Fruit fly (Drosophila melanogaster) whole organism, embryonic: ENCODE measurements around the gene fan.

Source experiments
- Ada2b ChIP-seq: fragments of 200-800 bp; sonication (Bioruptor generic); IDR thresholded peaks from 2 replicates; pipeline ENCODE4 v1.3.6; 2022; ENCODE audit warnings: missing biosample characterization, missing genetic modification characterization
- Aef1 ChIP-seq: fragments of 200-800 bp; sonication (Bioruptor generic); IDR thresholded peaks from 3 replicates; pipeline ENCODE4 v1.3.6; 2022; ENCODE audit warnings: missing biosample characterization, missing genetic modification characterization
- CG11093 ChIP-seq: fragments of 200-800 bp; sonication (Bioruptor generic); IDR thresholded peaks from 3 replicates; pipeline ENCODE4 v1.3.6; 2022; ENCODE audit warnings: missing biosample characterization, missing genetic modification characterization
- CG11723 ChIP-seq: fragments of 200-800 bp; sonication (Bioruptor generic); optimal IDR thresholded peaks from 2 replicates; lab custom pipeline; 2017; ENCODE audit warnings: missing biosample characterization, mild to moderate bottlenecking, missing genetic modification characterization
- CG12104 ChIP-seq: fragments of 200-800 bp; sonication (Bioruptor generic); optimal IDR thresholded peaks from 3 replicates; lab custom pipeline; 2016; ENCODE audit warnings: missing biosample characterization, missing genetic modification characterization
- CG14710 ChIP-seq: fragments of 200-800 bp; sonication (Bioruptor generic); optimal IDR thresholded peaks from 3 replicates; lab custom pipeline; 2019; ENCODE audit warnings: missing biosample characterization, mild to moderate bottlenecking, missing genetic modification characterization, moderate library complexity
- CG1529 ChIP-seq: fragments of 200-800 bp; sonication (Bioruptor generic); optimal IDR thresholded peaks from 3 replicates; lab custom pipeline; 2018; ENCODE audit warnings: missing biosample characterization, missing genetic modification characterization
- CG1603 ChIP-seq: fragments of 200-800 bp; sonication (Bioruptor generic); optimal IDR thresholded peaks from 2 replicates; lab custom pipeline; 2019; ENCODE audit warnings: missing biosample characterization, mild to moderate bottlenecking, missing genetic modification characterization, moderate library complexity
- CG2712 ChIP-seq: fragments of 200-800 bp; optimal IDR thresholded peaks from 3 replicates; lab custom pipeline; 2019; ENCODE audit warnings: missing biosample characterization, mild to moderate bottlenecking, missing genetic modification characterization, moderate library complexity
- CG42726 ChIP-seq: fragments of 200-800 bp; sonication (Bioruptor generic); IDR thresholded peaks from 2 replicates; pipeline ENCODE4 v1.3.6; 2022; ENCODE audit warnings: missing biosample characterization, missing genetic modification characterization; ENCODE audit not compliant: partially characterized antibody
- CG4328 ChIP-seq: fragments of 200-800 bp; sonication (Bioruptor generic); optimal IDR thresholded peaks from 3 replicates; lab custom pipeline; 2017; ENCODE audit warnings: missing biosample characterization, missing genetic modification reagents, missing genetic modification characterization
- CG4820 ChIP-seq: fragments of 200-800 bp; sonication (Bioruptor generic); optimal IDR thresholded peaks from 3 replicates; lab custom pipeline; 2016; ENCODE audit warnings: missing biosample characterization, missing genetic modification characterization
- CG6854 ChIP-seq: fragments of 200-800 bp; sonication (Bioruptor generic); optimal IDR thresholded peaks from 3 replicates; lab custom pipeline; 2017; ENCODE audit warnings: missing biosample characterization, mild to moderate bottlenecking, missing genetic modification characterization
- CG7928 ChIP-seq: fragments of 200-800 bp; sonication (Bioruptor generic); optimal IDR thresholded peaks from 2 replicates; lab custom pipeline; 2017; ENCODE audit warnings: missing biosample characterization, mild to moderate bottlenecking, missing genetic modification characterization
- CG8359 ChIP-seq: fragments of 200-800 bp; sonication (Bioruptor generic); optimal IDR thresholded peaks from 2 replicates; lab custom pipeline; 2017; ENCODE audit warnings: missing biosample characterization, mild to moderate bottlenecking, missing genetic modification characterization, borderline replicate concordance
- CG9932 ChIP-seq: fragments of 200-800 bp; sonication (Bioruptor generic); IDR thresholded peaks from 2 replicates; pipeline ENCODE4 v1.3.6; 2022; ENCODE audit warnings: missing biosample characterization, missing genetic modification characterization
- CHES-1-like ChIP-seq: fragments of 200-800 bp; sonication (Bioruptor generic); optimal IDR thresholded peaks from 2 replicates; lab custom pipeline; 2016; ENCODE audit warnings: missing biosample characterization, missing genetic modification characterization
- HHEX ChIP-seq: fragments of 200-800 bp; sonication (Bioruptor generic); optimal IDR thresholded peaks from 3 replicates; lab custom pipeline; 2017; ENCODE audit warnings: missing biosample characterization, mild to moderate bottlenecking, missing genetic modification characterization, missing genetic modification reagents
- Hey ChIP-seq: fragments of 200-800 bp; sonication (Bioruptor generic); optimal IDR thresholded peaks from 3 replicates; lab custom pipeline; 2018; ENCODE audit warnings: missing biosample characterization, mild to moderate bottlenecking, missing genetic modification characterization
- HmgD ChIP-seq: fragments of 200-800 bp; sonication (Bioruptor generic); optimal IDR thresholded peaks from 3 replicates; lab custom pipeline; 2016; ENCODE audit warnings: missing biosample characterization, missing genetic modification characterization
- Hsf ChIP-seq: fragments of 200-800 bp; sonication (Bioruptor generic); optimal IDR thresholded peaks from 3 replicates; lab custom pipeline; 2016; ENCODE audit warnings: missing biosample characterization, missing genetic modification characterization
- Lpt ChIP-seq: fragments of >200 bp; optimal IDR thresholded peaks from 2 replicates; lab custom pipeline; 2018; ENCODE audit warnings: missing biosample characterization, missing genetic modification characterization
- MBD-R2 ChIP-seq: fragments of 200-800 bp; sonication (Bioruptor generic); IDR thresholded peaks from 2 replicates; pipeline ENCODE4 v1.3.6; 2022; ENCODE audit warnings: missing biosample characterization, missing genetic modification characterization
- Nf-YA ChIP-seq: fragments of 200-800 bp; sonication (Bioruptor generic); IDR thresholded peaks from 2 replicates; pipeline ENCODE4 v1.3.6; 2022; ENCODE audit warnings: missing biosample characterization, missing genetic modification characterization
- Optix ChIP-seq: fragments of 200-800 bp; sonication (Bioruptor generic); IDR thresholded peaks from 3 replicates; pipeline ENCODE4 v1.3.6; 2022; ENCODE audit warnings: missing biosample characterization, missing genetic modification characterization
- Poxn ChIP-seq: fragments of 200-800 bp; sonication (Bioruptor generic); IDR thresholded peaks from 2 replicates; pipeline ENCODE4 v1.3.6; 2022; ENCODE audit warnings: missing biosample characterization, missing genetic modification characterization
- Rfx ChIP-seq: fragments of 200-800 bp; sonication (Bioruptor generic); IDR thresholded peaks from 2 replicates; pipeline ENCODE4 v1.3.6; 2022; ENCODE audit warnings: missing biosample characterization, missing genetic modification characterization
- Xbp1 ChIP-seq: fragments of 200-800 bp; sonication (Bioruptor generic); optimal IDR thresholded peaks from 3 replicates; lab custom pipeline; 2016; ENCODE audit warnings: missing biosample characterization, mild to moderate bottlenecking, missing genetic modification characterization
- amos ChIP-seq: fragments of 200-800 bp; sonication (Bioruptor generic); IDR thresholded peaks from 2 replicates; pipeline ENCODE4 v1.3.6; 2022; ENCODE audit warnings: missing biosample characterization, missing genetic modification characterization; ENCODE audit not compliant: partially characterized antibody
- aop ChIP-seq: fragments of 200-800 bp; sonication (Bioruptor generic); IDR thresholded peaks from 2 replicates; pipeline ENCODE4 v1.3.6; 2022; ENCODE audit warnings: missing biosample characterization, missing genetic modification characterization
- ash1 ChIP-seq: fragments of 200-800 bp; sonication (Bioruptor generic); optimal IDR thresholded peaks from 2 replicates; lab custom pipeline; 2018; ENCODE audit warnings: missing biosample characterization, mild to moderate bottlenecking, missing genetic modification characterization
- bsh ChIP-seq, 2 experiments: fragments of 200-800 bp; sonication (Bioruptor generic); optimal IDR thresholded peaks; 2 replicates each; lab custom pipeline; 2017 to 2018; ENCODE audit warnings: mild to moderate bottlenecking in 2 of 2, missing biosample characterization in 2 of 2, missing genetic modification characterization in 2 of 2, moderate library complexity in 1 of 2
- btn ChIP-seq: fragments of 200-800 bp; sonication (Bioruptor generic); optimal IDR thresholded peaks from 2 replicates; lab custom pipeline; 2016; ENCODE audit warnings: missing biosample characterization, missing genetic modification characterization
- crp ChIP-seq, 2 experiments: fragments of 200-800 bp; sonication (Bioruptor generic); optimal IDR thresholded peaks; 2 replicates in 1 of 2; 3 replicates in 1 of 2; lab custom pipeline; 2017; ENCODE audit warnings: missing biosample characterization in 2 of 2, missing genetic modification characterization in 2 of 2, mild to moderate bottlenecking in 1 of 2, moderate library complexity in 1 of 2
- eve ChIP-seq, 2 experiments: fragments of >200 bp; optimal IDR thresholded peaks; 2 replicates each; lab custom pipeline; 2017; ENCODE audit warnings: missing biosample characterization in 2 of 2, missing genetic modification characterization in 2 of 2
- exex ChIP-seq: fragments of 200-800 bp; sonication (Bioruptor generic); optimal IDR thresholded peaks from 4 replicates; lab custom pipeline; 2018; ENCODE audit warnings: missing biosample characterization, mild to moderate bottlenecking, missing genetic modification characterization, moderate library complexity
- gcm2 ChIP-seq: fragments of 200-800 bp; sonication (Bioruptor generic); optimal IDR thresholded peaks from 2 replicates; lab custom pipeline; 2016; ENCODE audit warnings: missing biosample characterization, missing genetic modification characterization
- gt ChIP-seq: fragments of 200-800 bp; sonication (Bioruptor generic); IDR thresholded peaks from 2 replicates; pipeline ENCODE4 v1.3.6; 2022; ENCODE audit warnings: missing biosample characterization, missing genetic modification characterization
- hkb ChIP-seq, 2 experiments: fragments of 200-800 bp in 1 of 2; fragments of >200 bp in 1 of 2; sonication (Bioruptor generic) in 1 of 2; IDR thresholded peaks in 1 of 2; optimal IDR thresholded peaks in 1 of 2; 2 replicates each; pipeline versions ENCODE4 v1.3.6 to Lab custom; 2017 to 2022; ENCODE audit warnings: missing biosample characterization in 1 of 2, missing genetic modification characterization in 1 of 2
- klu ChIP-seq: fragments of 200-800 bp; sonication (Bioruptor generic); IDR thresholded peaks from 2 replicates; pipeline ENCODE4 v1.3.6; 2022; ENCODE audit warnings: missing biosample characterization, missing genetic modification characterization
- lmd ChIP-seq: fragments of 200-800 bp; sonication (Bioruptor generic); IDR thresholded peaks from 2 replicates; pipeline ENCODE4 v1.3.6; 2022; ENCODE audit warnings: missing biosample characterization, missing genetic modification characterization
- nau ChIP-seq: fragments of 200-800 bp; sonication (Bioruptor generic); optimal IDR thresholded peaks from 3 replicates; lab custom pipeline; 2017; ENCODE audit warnings: missing biosample characterization, mild to moderate bottlenecking, missing genetic modification characterization, missing genetic modification reagents
- nerfin-1 ChIP-seq: fragments of 200-800 bp; sonication (Bioruptor generic); optimal IDR thresholded peaks from 3 replicates; lab custom pipeline; 2019; ENCODE audit warnings: missing biosample characterization, mild to moderate bottlenecking, missing genetic modification characterization, moderate library complexity
- nom ChIP-seq: fragments of 200-800 bp; sonication (Bioruptor generic); optimal IDR thresholded peaks from 2 replicates; lab custom pipeline; 2017; ENCODE audit warnings: missing biosample characterization, missing genetic modification characterization, mild to moderate bottlenecking, moderate library complexity, missing genetic modification reagents
- pb ChIP-seq: fragments of 200-800 bp; sonication (Bioruptor generic); optimal IDR thresholded peaks from 3 replicates; lab custom pipeline; 2016; ENCODE audit warnings: missing biosample characterization, missing genetic modification characterization
- pho ChIP-seq: fragments of 200-800 bp; sonication (Bioruptor generic); optimal IDR thresholded peaks from 2 replicates; lab custom pipeline; 2016; ENCODE audit warnings: missing biosample characterization, missing genetic modification characterization
- pros ChIP-seq: fragments of 200-800 bp; sonication (Bioruptor generic); optimal IDR thresholded peaks from 3 replicates; lab custom pipeline; 2019; ENCODE audit warnings: missing biosample characterization, mild to moderate bottlenecking, missing genetic modification characterization, moderate library complexity
- sens ChIP-seq: fragments of 200-800 bp; sonication (Bioruptor generic); peaks from one replicate; lab custom pipeline; 2016; ENCODE audit warnings: missing biosample characterization, missing genetic modification characterization
- slou ChIP-seq: fragments of 200-800 bp; sonication (Bioruptor generic); optimal IDR thresholded peaks from 3 replicates; lab custom pipeline; 2016; ENCODE audit warnings: missing biosample characterization, missing genetic modification characterization
- tap ChIP-seq: fragments of 200-800 bp; optimal IDR thresholded peaks from 3 replicates; lab custom pipeline; 2019; ENCODE audit warnings: missing biosample characterization, mild to moderate bottlenecking, missing genetic modification characterization, moderate library complexity
- tll ChIP-seq, 2 experiments: fragments of 200-800 bp in 1 of 2; fragments of >200 bp in 1 of 2; sonication (Bioruptor generic) in 1 of 2; optimal IDR thresholded peaks; 2 replicates each; lab custom pipeline; 2017 to 2019; ENCODE audit warnings: missing biosample characterization in 2 of 2, missing genetic modification characterization in 2 of 2, mild to moderate bottlenecking in 1 of 2, moderate library complexity in 1 of 2

Gene fan

dm6 chr3L:8110171-8110570 is 1.2 kb downstream of the fan start, which contains the start of gene Nulp1 (continued):
- TF ChIP-seq CG4820 (no peak), lmd (GFP tag; lab: Robert Waterston, UW) (no peak; the same call in 1 of the 2 replicates), amos (peak; percentile 16; the same call in 1 of the 2 replicates), CG1603 (tag; lab: Kevin White, UChicago) (peak; percentile 58), slou (GFP tag; lab: Kevin White, UChicago) (no peak), CG11723 (GFP tag; lab: Kevin White, UChicago) (no peak), eve (GFP tag; optimal IDR thresholded peaks at IDR 0.05; lab: Kevin White, UChicago) (no peak), tll (GFP tag; optimal IDR thresholded peaks at IDR 0.05; lab: Kevin White, UChicago) (no peak), pros (no peak), nerfin-1 (tag; lab: Kevin White, UChicago) (no peak), ash1 (GFP tag; lab: Kevin White, UChicago) (no peak), bsh (GFP tag; optimal IDR thresholded peaks at IDR 0.05; lab: Kevin White, UChicago) (no peak), exex (no peak), nom (no peak), CG14710 (tag; lab: Kevin White, UChicago) (peak; percentile 75), CG7928 (GFP tag; lab: Kevin White, UChicago) (peak; percentile 39), CG1529 (GFP tag; lab: Kevin White, UChicago) (no peak), Xbp1 (peak; percentile 35), nau (GFP tag; lab: Kevin White, UChicago) (no peak), Nf-YA (GFP tag; lab: Robert Waterston, UW) (no peak), sens (GFP tag; lab: Kevin White, UChicago) (peak; percentile 74), aop (GFP tag; lab: Robert Waterston, UW) (no peak), Lpt (GFP tag; lab: Kevin White, UChicago) (no peak), Optix (GFP tag; lab: Robert Waterston, UW) (no peak), CG11093 (GFP tag; lab: Robert Waterston, UW) (no peak), Ada2b (GFP tag; lab: Robert Waterston, UW) (no peak), CG12104 (no peak), Aef1 (no peak), CG8359 (GFP tag; lab: Kevin White, UChicago) (no peak), Rfx (GFP tag; lab: Robert Waterston, UW) (peak; percentile 69), CG9932 (GFP tag; lab: Robert Waterston, UW) (peak; percentile 50), gt (GFP tag; lab: Robert Waterston, UW) (no peak), klu (no peak), HHEX (GFP tag; lab: Kevin White, UChicago) (no peak), CG2712 (tag; lab: Kevin White, UChicago) (no peak), Hsf (GFP tag; lab: Kevin White, UChicago) (peak; percentile 4), hkb (optimal IDR thresholded peaks at IDR 0.05; lab: Kevin White, UChicago) (no peak), hkb (GFP tag; IDR thresholded peaks at IDR 0.05; lab: Robert Waterston, UW) (no peak), HmgD (peak; percentile 57), CG6854 (GFP tag; lab: Kevin White, UChicago) (no peak), btn (GFP tag; lab: Kevin White, UChicago) (no peak), tap (tag; lab: Kevin White, UChicago) (no peak), CG42726 (no peak), CG4328 (GFP tag; lab: Kevin White, UChicago) (no peak), pho (GFP tag; lab: Kevin White, UChicago) (no peak), pb (GFP tag; lab: Kevin White, UChicago) (no peak), gcm2 (GFP tag; lab: Kevin White, UChicago) (no peak), Hey (tag; lab: Kevin White, UChicago) (no peak), crp (GFP tag; optimal IDR thresholded peaks at IDR 0.05; lab: Kevin White, UChicago) (peak in 1 of 2 experiments; percentile 75), MBD-R2 (GFP tag; lab: Robert Waterston, UW) (peak; percentile 93), Poxn (GFP tag; lab: Robert Waterston, UW) (no peak), CHES-1-like (peak; percentile 52)
